Fruit fly (Drosophila melanogaster) whole organism, embryonic: Measurements from ENCODE around the gene mTerf3.

Experiments used
- CG11723 ChIP-seq: fragments of 200-800 bp; sonication (Bioruptor generic); optimal IDR thresholded peaks from 2 replicates; lab custom pipeline; 2017; ENCODE audit warnings: missing biosample characterization, mild to moderate bottlenecking, missing genetic modification characterization
- CG12155 ChIP-seq: fragments of 200-800 bp; sonication (Bioruptor generic); optimal IDR thresholded peaks from 3 replicates; lab custom pipeline; 2016; ENCODE audit warnings: missing biosample characterization, missing genetic modification characterization
- CG12659 ChIP-seq: fragments of 200-800 bp; sonication (Bioruptor generic); optimal IDR thresholded peaks from 3 replicates; lab custom pipeline; 2017; ENCODE audit warnings: mild to moderate bottlenecking, missing biosample characterization, missing genetic modification reagents, missing genetic modification characterization
- CG14965 ChIP-seq: fragments of 200-800 bp; sonication (Bioruptor generic); optimal IDR thresholded peaks from 2 replicates; lab custom pipeline; 2016; ENCODE audit warnings: missing biosample characterization, missing genetic modification characterization, borderline replicate concordance
- CG17829 ChIP-seq: fragments of 200-800 bp; optimal IDR thresholded peaks from 2 replicates; lab custom pipeline; 2019; ENCODE audit warnings: missing biosample characterization, mild to moderate bottlenecking, missing genetic modification characterization, moderate library complexity
- CG17912 ChIP-seq: fragments of 200-800 bp; sonication (Bioruptor generic); optimal IDR thresholded peaks from 2 replicates; lab custom pipeline; 2018; ENCODE audit warnings: missing biosample characterization, mild to moderate bottlenecking, missing genetic modification characterization
- CG18599 ChIP-seq: fragments of 200-800 bp; sonication (Bioruptor generic); optimal IDR thresholded peaks from 3 replicates; lab custom pipeline; 2017; ENCODE audit warnings: missing biosample characterization, missing genetic modification characterization, mild to moderate bottlenecking, moderate library complexity, missing genetic modification reagents
- CG2199 ChIP-seq: fragments of 200-800 bp; sonication (Bioruptor generic); IDR thresholded peaks from 3 replicates; pipeline ENCODE4 v1.3.6; 2022; ENCODE audit warnings: missing biosample characterization, missing genetic modification characterization
- CG31388 ChIP-seq: fragments of 200-800 bp; sonication (Bioruptor generic); optimal IDR thresholded peaks from 2 replicates; lab custom pipeline; 2016; ENCODE audit warnings: missing biosample characterization, missing genetic modification characterization
- CG3407 ChIP-seq: fragments of 200-800 bp; sonication (Bioruptor generic); optimal IDR thresholded peaks from 2 replicates; lab custom pipeline; 2018; ENCODE audit warnings: missing biosample characterization, mild to moderate bottlenecking, missing genetic modification characterization
- CG3726 ChIP-seq: fragments of 200-800 bp; sonication (Bioruptor generic); IDR thresholded peaks from 3 replicates; pipeline ENCODE4, ENCODE4 v1.3.6; 2022; ENCODE audit warnings: missing biosample characterization, missing genetic modification characterization
- CG3847 ChIP-seq: fragments of 200-800 bp; sonication (Bioruptor generic); IDR thresholded peaks from 2 replicates; pipeline ENCODE4 v1.3.6; 2022; ENCODE audit warnings: missing biosample characterization, missing genetic modification characterization
- CG4282 ChIP-seq: fragments of 200-800 bp; sonication (Bioruptor generic); optimal IDR thresholded peaks from 2 replicates; lab custom pipeline; 2016; ENCODE audit warnings: missing biosample characterization, missing genetic modification characterization
- CG4404 ChIP-seq: fragments of 200-800 bp; sonication (Bioruptor generic); IDR thresholded peaks from 2 replicates; pipeline ENCODE4 v1.3.6; 2022; ENCODE audit warnings: missing biosample characterization, missing genetic modification characterization
- CG4820 ChIP-seq: fragments of 200-800 bp; sonication (Bioruptor generic); optimal IDR thresholded peaks from 3 replicates; lab custom pipeline; 2016; ENCODE audit warnings: missing biosample characterization, missing genetic modification characterization
- CG4854 ChIP-seq: fragments of 200-800 bp; sonication (Bioruptor generic); optimal IDR thresholded peaks from 2 replicates; lab custom pipeline; 2016; ENCODE audit warnings: missing biosample characterization, missing genetic modification characterization, inconsistent platforms
- CG6813 ChIP-seq: fragments of 200-800 bp; sonication (Bioruptor generic); optimal IDR thresholded peaks from 2 replicates; lab custom pipeline; 2017; ENCODE audit warnings: missing biosample characterization, missing genetic modification characterization, mild to moderate bottlenecking, moderate library complexity, missing genetic modification reagents
- CG7839 ChIP-seq: fragments of 200-800 bp; sonication (Bioruptor generic); optimal IDR thresholded peaks from 3 replicates; lab custom pipeline; 2018; ENCODE audit warnings: missing biosample characterization, mild to moderate bottlenecking, missing genetic modification characterization, moderate library complexity
- CG8290 ChIP-seq, 3 experiments: fragments of 200-800 bp; sonication (Bioruptor generic); optimal IDR thresholded peaks; 2 replicates each; lab custom pipeline; 2016 to 2019; ENCODE audit warnings: missing biosample characterization in 3 of 3, missing genetic modification characterization in 3 of 3, mild to moderate bottlenecking in 2 of 3, moderate library complexity in 1 of 3
- CG8478 ChIP-seq: fragments of >200 bp; optimal IDR thresholded peaks from 2 replicates; lab custom pipeline; 2018
- CHES-1-like ChIP-seq: fragments of 200-800 bp; sonication (Bioruptor generic); optimal IDR thresholded peaks from 2 replicates; lab custom pipeline; 2016; ENCODE audit warnings: missing biosample characterization, missing genetic modification characterization
- Dip2 ChIP-seq: fragments of 200-800 bp; sonication (Bioruptor generic); IDR thresholded peaks from 2 replicates; pipeline ENCODE4 v1.3.6; 2022; ENCODE audit warnings: missing biosample characterization, missing genetic modification characterization
- Drgx ChIP-seq: fragments of 200-800 bp; sonication (Bioruptor generic); IDR thresholded peaks from 2 replicates; pipeline ENCODE4 v1.3.6; 2022; ENCODE audit warnings: missing biosample characterization, missing genetic modification characterization
- E2f2 ChIP-seq: fragments of 200-800 bp; sonication (Bioruptor generic); IDR thresholded peaks from 2 replicates; pipeline ENCODE4 v1.3.6; 2022; ENCODE audit warnings: missing biosample characterization, missing genetic modification characterization
- Elba2 ChIP-seq: fragments of 200-800 bp; sonication (Bioruptor generic); optimal IDR thresholded peaks from 3 replicates; lab custom pipeline; 2016; ENCODE audit warnings: missing biosample characterization, missing genetic modification characterization
- H15 ChIP-seq: fragments of 200-800 bp; sonication (Bioruptor generic); IDR thresholded peaks from 3 replicates; pipeline ENCODE4 v1.3.6; 2022; ENCODE audit warnings: missing biosample characterization, missing genetic modification characterization
- HLH54F ChIP-seq: fragments of 200-800 bp; sonication (Bioruptor generic); optimal IDR thresholded peaks from 3 replicates; lab custom pipeline; 2016; ENCODE audit warnings: missing biosample characterization, missing genetic modification characterization
- Mrtf ChIP-seq: fragments of 200-800 bp; sonication (Bioruptor generic); IDR thresholded peaks from 3 replicates; pipeline ENCODE4 v1.3.6; 2022; ENCODE audit warnings: missing biosample characterization, missing genetic modification characterization
- Sin3A ChIP-seq: fragments of >200 bp; optimal IDR thresholded peaks from 2 replicates; lab custom pipeline; 2018
- al ChIP-seq: fragments of 200-800 bp; sonication (Bioruptor generic); IDR thresholded peaks from 2 replicates; pipeline ENCODE4 v1.3.6; 2022; ENCODE audit warnings: missing biosample characterization, missing genetic modification characterization
- ara ChIP-seq: fragments of 200-800 bp; sonication (Bioruptor generic); IDR thresholded peaks from 2 replicates; pipeline ENCODE4 v1.3.6; 2022; ENCODE audit warnings: missing biosample characterization, missing genetic modification characterization
- ash1 ChIP-seq: fragments of 200-800 bp; sonication (Bioruptor generic); optimal IDR thresholded peaks from 2 replicates; lab custom pipeline; 2018; ENCODE audit warnings: missing biosample characterization, mild to moderate bottlenecking, missing genetic modification characterization
- bab2 ChIP-seq: fragments of 200-800 bp; sonication (Bioruptor generic); optimal IDR thresholded peaks from 2 replicates; lab custom pipeline; 2016; ENCODE audit warnings: missing biosample characterization, missing genetic modification characterization
- br ChIP-seq: fragments of >200 bp; optimal IDR thresholded peaks from 2 replicates; lab custom pipeline; 2017
- bsh ChIP-seq, 2 experiments: fragments of 200-800 bp; sonication (Bioruptor generic); optimal IDR thresholded peaks; 2 replicates each; lab custom pipeline; 2017 to 2018; ENCODE audit warnings: mild to moderate bottlenecking in 2 of 2, missing biosample characterization in 2 of 2, missing genetic modification characterization in 2 of 2, moderate library complexity in 1 of 2
- chif ChIP-seq, 2 experiments: fragments of 200-800 bp; sonication (Bioruptor generic); optimal IDR thresholded peaks; 3 replicates each; lab custom pipeline; 2016; ENCODE audit warnings: missing biosample characterization in 2 of 2, missing genetic modification characterization in 2 of 2
- corto ChIP-seq: fragments of 200-800 bp; sonication (Bioruptor generic); optimal IDR thresholded peaks from 2 replicates; lab custom pipeline; 2016; ENCODE audit warnings: missing biosample characterization, mild to moderate bottlenecking, missing genetic modification characterization, moderate library complexity
- dmrt99B ChIP-seq: fragments of 200-800 bp; sonication (Bioruptor generic); optimal IDR thresholded peaks from 2 replicates; lab custom pipeline; 2018; ENCODE audit warnings: missing biosample characterization, mild to moderate bottlenecking, missing genetic modification characterization, moderate library complexity
- en ChIP-seq: fragments of 200-800 bp; sonication (Bioruptor generic); optimal IDR thresholded peaks from 2 replicates; lab custom pipeline; 2016; ENCODE audit warnings: missing biosample characterization, missing genetic modification characterization
- fd3F ChIP-seq: fragments of 200-800 bp; sonication (Bioruptor generic); optimal IDR thresholded peaks from 2 replicates; lab custom pipeline; 2018; ENCODE audit warnings: missing biosample characterization, mild to moderate bottlenecking, missing genetic modification characterization, moderate library complexity
- fru ChIP-seq: fragments of >200 bp; optimal IDR thresholded peaks from 2 replicates; lab custom pipeline; 2017
- hb ChIP-seq: fragments of 200-800 bp; sonication (Bioruptor generic); IDR thresholded peaks from 3 replicates; pipeline ENCODE4 v1.3.6; 2022; ENCODE audit warnings: missing biosample characterization, missing genetic modification characterization; ENCODE audit not compliant: partially characterized antibody
- lbe ChIP-seq: fragments of 200-800 bp; sonication (Bioruptor generic); optimal IDR thresholded peaks from 2 replicates; lab custom pipeline; 2016; ENCODE audit warnings: missing biosample characterization, mild to moderate bottlenecking, missing genetic modification characterization
- pros ChIP-seq: fragments of 200-800 bp; sonication (Bioruptor generic); optimal IDR thresholded peaks from 3 replicates; lab custom pipeline; 2019; ENCODE audit warnings: missing biosample characterization, mild to moderate bottlenecking, missing genetic modification characterization, moderate library complexity
- seq ChIP-seq: fragments of 200-800 bp; sonication (Bioruptor generic); IDR thresholded peaks from 2 replicates; pipeline ENCODE4 v1.3.6; 2022; ENCODE audit warnings: missing biosample characterization, missing genetic modification characterization
- tin ChIP-seq: fragments of 200-800 bp; sonication (Bioruptor generic); optimal IDR thresholded peaks from 3 replicates; lab custom pipeline; 2016; ENCODE audit warnings: missing biosample characterization, missing genetic modification characterization
- twi ChIP-seq: fragments of 200-800 bp; optimal IDR thresholded peaks from 2 replicates; lab custom pipeline; 2019; ENCODE audit warnings: missing biosample characterization, mild to moderate bottlenecking, missing genetic modification characterization, moderate library complexity
- unpg ChIP-seq: fragments of 200-800 bp; sonication (Bioruptor generic); optimal IDR thresholded peaks from 3 replicates; lab custom pipeline; 2018; ENCODE audit warnings: missing biosample characterization, mild to moderate bottlenecking, missing genetic modification characterization, moderate library complexity
- vfl ChIP-seq: fragments of 200-800 bp; sonication (Bioruptor generic); optimal IDR thresholded peaks from 2 replicates; lab custom pipeline; 2016; ENCODE audit warnings: missing biosample characterization, missing genetic modification characterization
- zf30C ChIP-seq: fragments of 200-800 bp; sonication (Bioruptor generic); optimal IDR thresholded peaks from 3 replicates; lab custom pipeline; 2018; ENCODE audit warnings: missing biosample characterization, mild to moderate bottlenecking, missing genetic modification characterization

The mTerf3 gene

DNA sequence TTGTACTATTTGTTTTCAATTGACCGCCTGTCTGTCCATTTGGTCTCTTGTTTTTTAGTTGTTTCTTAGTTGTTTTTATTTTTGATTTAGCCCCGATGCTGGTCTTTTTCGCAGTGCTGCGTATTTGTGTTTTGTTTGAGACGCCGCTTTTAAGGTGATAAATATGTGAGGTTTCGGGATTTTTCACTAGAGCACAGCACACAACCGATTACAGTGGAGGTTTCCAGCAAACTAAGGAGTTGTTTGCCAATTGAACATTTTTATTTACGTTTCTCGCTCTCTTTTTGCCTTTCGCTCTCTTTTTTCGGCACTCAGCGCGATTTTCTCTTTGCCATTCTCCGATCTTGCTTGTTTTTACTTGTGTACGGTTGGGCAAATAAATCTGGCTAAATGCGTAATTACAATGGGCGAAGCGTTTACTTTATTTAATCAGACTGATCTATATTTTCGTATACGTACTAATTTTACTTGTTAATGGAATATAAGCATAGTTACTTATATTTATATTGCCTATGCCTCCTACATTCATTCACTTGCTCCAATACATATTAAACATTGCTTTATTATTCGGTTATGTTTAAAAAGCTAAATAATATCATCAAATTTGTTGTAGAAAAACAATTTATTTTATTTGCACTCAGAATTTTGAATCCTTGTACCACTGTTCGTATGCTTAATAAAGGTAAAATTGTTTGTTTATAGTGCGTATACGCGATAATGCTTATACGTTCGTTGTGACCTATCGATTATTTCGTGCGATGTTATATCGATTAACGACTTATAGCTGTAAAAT lies 19.8 kb upstream of the mTerf3 start, which contains the start of gene Rcd2 (continued):
- TF ChIP-seq dmrt99B (tag; lab: Kevin White, UChicago) (peak; percentile 90), twi (tag; lab: Kevin White, UChicago) (peak; percentile 47), CG31388 (GFP tag; lab: Kevin White, UChicago) (no peak), CG4820 (GFP tag; lab: Kevin White, UChicago) (peak; percentile 29), Dip2 (GFP tag; lab: Robert Waterston, UW) (no peak), fd3F (GFP tag; lab: Kevin White, UChicago) (peak; percentile 84), CG18599 (peak; percentile 91), Sin3A (no peak), Elba2 (GFP tag; lab: Kevin White, UChicago) (no peak), zf30C (GFP tag; lab: Kevin White, UChicago) (no peak), ara (GFP tag; lab: Robert Waterston, UW) (no peak), CG4282 (GFP tag; lab: Kevin White, UChicago) (no peak), unpg (GFP tag; lab: Kevin White, UChicago) (peak; percentile 90), pros (GFP tag; lab: Kevin White, UChicago) (peak; percentile 2), tin (GFP tag; lab: Kevin White, UChicago) (peak; percentile 50), lbe (no peak), fru (lab: Kevin White, UChicago) (no peak), CG4404 (GFP tag; lab: Robert Waterston, UW) (no peak), HLH54F (GFP tag; lab: Kevin White, UChicago) (peak; percentile 36), CG17829 (peak; percentile 77), CG14965 (GFP tag; lab: Kevin White, UChicago) (no peak), ash1 (no peak), CG2199 (GFP tag; lab: Robert Waterston, UW) (no peak), E2f2 (GFP tag; lab: Robert Waterston, UW) (no peak), corto (GFP tag; lab: Kevin White, UChicago) (no peak), CG3726 (GFP tag; lab: Robert Waterston, UW) (no peak), vfl (peak; percentile 30), CG12659 (peak; percentile 95), al (GFP tag; lab: Robert Waterston, UW) (peak; percentile 80), CG7839 (tag; lab: Kevin White, UChicago) (peak; percentile 91), CG4854 (GFP tag; lab: Kevin White, UChicago) (peak; percentile 17), bsh (GFP tag; optimal IDR thresholded peaks at IDR 0.05; lab: Kevin White, UChicago) (peak; percentile 47 to 59), br (no peak), CG12155 (peak; percentile 38), bab2 (peak; percentile 68), Drgx (GFP tag; lab: Robert Waterston, UW) (peak; percentile 78), en (no peak), chif (GFP tag; optimal IDR thresholded peaks at IDR 0.05; lab: Kevin White, UChicago) (peak in 1 of 2 experiments; percentile 47), hb (GFP tag; lab: Robert Waterston, UW) (peak; percentile 77), seq (peak; percentile 87), CG8478 (no peak), CHES-1-like (GFP tag; lab: Kevin White, UChicago) (peak; percentile 56), CG6813 (GFP tag; lab: Kevin White, UChicago) (peak; percentile 73), CG8290 (GFP tag; optimal IDR thresholded peaks at IDR 0.05; lab: Kevin White, UChicago) (peak; percentile 2), CG8290 (tag; optimal IDR thresholded peaks at IDR 0.05; lab: Kevin White, UChicago) (peak; percentile 7 to 88), CG3407 (GFP tag; lab: Kevin White, UChicago) (peak; percentile 37), CG11723 (GFP tag; lab: Kevin White, UChicago) (peak; percentile 43), CG3847 (GFP tag; lab: Robert Waterston, UW) (peak; percentile 70), Mrtf (GFP tag; lab: Robert Waterston, UW) (peak; percentile 57; the same call in 1 of the 3 replicates), CG17912 (GFP tag; lab: Kevin White, UChicago) (peak; percentile 55), H15 (GFP tag; lab: Robert Waterston, UW) (peak; percentile 62; the same call in 2 of the 3 replicates)
